Worm (Caenorhabditis elegans) whole organism, mixed stage, embryonic: Measurements from ENCODE around the gene C24F3.2.
A peak's percentile ranks its signal among the peaks of the same experiment; 100 is the strongest.

Experiments
- M03D4.4 ChIP-seq: sonication (generic microtip); optimal IDR thresholded peaks from 2 replicates; lab custom pipeline; 2017; ENCODE audit warnings: mild to moderate bottlenecking, missing genetic modification characterization, missing compliant biosample characterization
- bed-3 ChIP-seq: fragments of 200-800 bp; sonication (Bioruptor generic); optimal IDR thresholded peaks from 3 replicates; lab custom pipeline; 2018; ENCODE audit warnings: mild to moderate bottlenecking, missing genetic modification characterization, moderate library complexity, missing compliant biosample characterization
- blmp-1 ChIP-seq: fragments of 150-350 bp; optimal IDR thresholded peaks from 2 replicates; lab custom pipeline; 2014; ENCODE audit warnings: missing biosample characterization, missing genetic modification characterization
- ceh-39 ChIP-seq: fragments of 150-350 bp; optimal IDR thresholded peaks from 2 replicates; lab custom pipeline; 2014; ENCODE audit warnings: missing biosample characterization, missing genetic modification characterization
- ceh-43 ChIP-seq: fragments of 200-800 bp; sonication (Bioruptor generic); optimal IDR thresholded peaks from 2 replicates; lab custom pipeline; 2018; ENCODE audit warnings: mild to moderate bottlenecking, missing genetic modification characterization, moderate library complexity, missing compliant biosample characterization
- ceh-83 ChIP-seq: fragments of 200-800 bp; sonication (Bioruptor generic); optimal IDR thresholded peaks from 2 replicates; lab custom pipeline; 2018; ENCODE audit warnings: mild to moderate bottlenecking, missing genetic modification characterization, missing compliant biosample characterization
- ces-1 ChIP-seq: fragments of 150-350 bp; optimal IDR thresholded peaks from 2 replicates; lab custom pipeline; 2014; ENCODE audit warnings: missing biosample characterization, missing genetic modification reagents, missing genetic modification characterization
- cnd-1 ChIP-seq: fragments of 200-800 bp; sonication (Bioruptor generic); optimal IDR thresholded peaks from 2 replicates; lab custom pipeline; 2018; ENCODE audit warnings: mild to moderate bottlenecking, missing genetic modification characterization, missing compliant biosample characterization
- drap-1 ChIP-seq: fragments of 200-800 bp; sonication (Bioruptor generic); optimal IDR thresholded peaks from 3 replicates; lab custom pipeline; 2018; ENCODE audit warnings: mild to moderate bottlenecking, missing genetic modification characterization, missing compliant biosample characterization
- elt-1 ChIP-seq: sonication (generic microtip); optimal IDR thresholded peaks from 2 replicates; lab custom pipeline; 2017; ENCODE audit warnings: missing genetic modification characterization, mild to moderate bottlenecking, missing compliant biosample characterization, antibody characterized with exemption, moderate library complexity, borderline replicate concordance; ENCODE audit not compliant: insufficient read depth
- elt-3 ChIP-seq: fragments of 150-350 bp; optimal IDR thresholded peaks from 2 replicates; lab custom pipeline; 2014; ENCODE audit warnings: missing biosample characterization, missing genetic modification characterization
- flh-1 ChIP-seq: fragments of 200-800 bp; sonication (Bioruptor generic); optimal IDR thresholded peaks from 2 replicates; lab custom pipeline; 2018; ENCODE audit warnings: mild to moderate bottlenecking, missing genetic modification characterization, moderate library complexity, missing compliant biosample characterization
- ham-2 ChIP-seq: fragments of 200-800 bp; sonication (Bioruptor generic); optimal IDR thresholded peaks from 2 replicates; lab custom pipeline; 2018; ENCODE audit warnings: mild to moderate bottlenecking, missing genetic modification characterization, missing compliant biosample characterization
- hlh-1 ChIP-seq: fragments of 150-350 bp; optimal IDR thresholded peaks from 2 replicates; lab custom pipeline; 2014; ENCODE audit warnings: missing biosample characterization, missing genetic modification reagents, missing genetic modification characterization
- lin-13 ChIP-seq: fragments of 150-350 bp; optimal IDR thresholded peaks from 2 replicates; lab custom pipeline; 2014; ENCODE audit warnings: missing biosample characterization, missing genetic modification characterization
- lin-32 ChIP-seq: fragments of 200-800 bp; sonication (Bioruptor generic); optimal IDR thresholded peaks from 2 replicates; lab custom pipeline; 2018; ENCODE audit warnings: mild to moderate bottlenecking, missing genetic modification characterization, missing compliant biosample characterization
- lsy-2 ChIP-seq: fragments of 150-350 bp; optimal IDR thresholded peaks from 2 replicates; lab custom pipeline; 2014; ENCODE audit warnings: missing biosample characterization, missing genetic modification characterization
- mab-5 ChIP-seq: fragments of 150-350 bp; optimal IDR thresholded peaks from 2 replicates; lab custom pipeline; 2014; ENCODE audit warnings: missing biosample characterization, missing genetic modification characterization
- mep-1 ChIP-seq: fragments of 150-350 bp; optimal IDR thresholded peaks from 2 replicates; lab custom pipeline; 2017; ENCODE audit warnings: missing biosample characterization, missing genetic modification reagents, missing genetic modification characterization, inconsistent platforms
- mls-2 ChIP-seq: sonication (generic microtip); optimal IDR thresholded peaks from 2 replicates; lab custom pipeline; 2016; ENCODE audit warnings: mild to moderate bottlenecking, missing genetic modification characterization, moderate library complexity, missing compliant biosample characterization
- nhr-12 ChIP-seq: fragments of 150-350 bp; optimal IDR thresholded peaks from 2 replicates; lab custom pipeline; 2014; ENCODE audit warnings: missing biosample characterization, missing genetic modification characterization
- nhr-2 ChIP-seq: fragments of 150-350 bp; optimal IDR thresholded peaks from 2 replicates; lab custom pipeline; 2014; ENCODE audit warnings: missing biosample characterization, missing genetic modification characterization
- nhr-237 ChIP-seq: fragments of 150-350 bp; optimal IDR thresholded peaks from 2 replicates; lab custom pipeline; 2014; ENCODE audit warnings: missing biosample characterization, missing genetic modification characterization
- nhr-28 ChIP-seq: fragments of 150-350 bp; optimal IDR thresholded peaks from 2 replicates; lab custom pipeline; 2014; ENCODE audit warnings: missing biosample characterization, missing genetic modification characterization
- nhr-76 ChIP-seq: sonication (generic microtip); optimal IDR thresholded peaks from 2 replicates; lab custom pipeline; 2017; ENCODE audit warnings: missing biosample characterization, missing genetic modification characterization
- pha-4 ChIP-seq: fragments of 150-350 bp; optimal IDR thresholded peaks from 2 replicates; lab custom pipeline; 2018; ENCODE audit warnings: missing biosample characterization, missing genetic modification reagents, missing genetic modification characterization
- sem-2 ChIP-seq: fragments of 200-800 bp; sonication (Bioruptor generic); optimal IDR thresholded peaks from 2 replicates; lab custom pipeline; 2018; ENCODE audit warnings: mild to moderate bottlenecking, missing genetic modification characterization, missing compliant biosample characterization
- snpc-4 ChIP-seq: fragments of 150-350 bp; optimal IDR thresholded peaks from 2 replicates; lab custom pipeline; 2014; ENCODE audit warnings: missing biosample characterization, missing genetic modification characterization
- sptf-1 ChIP-seq: sonication (generic microtip); optimal IDR thresholded peaks from 2 replicates; lab custom pipeline; 2017; ENCODE audit warnings: mild to moderate bottlenecking, missing genetic modification characterization, moderate library complexity, missing compliant biosample characterization
- tbx-8 ChIP-seq: fragments of 200-800 bp; sonication (Bioruptor generic); optimal IDR thresholded peaks from 2 replicates; lab custom pipeline; 2018; ENCODE audit warnings: mild to moderate bottlenecking, missing genetic modification characterization, moderate library complexity, missing compliant biosample characterization
- unc-120 ChIP-seq: sonication (generic microtip); optimal IDR thresholded peaks from 2 replicates; lab custom pipeline; 2017; ENCODE audit warnings: missing genetic modification characterization, missing compliant biosample characterization; ENCODE audit not compliant: poor library complexity, severe bottlenecking
- unc-39 ChIP-seq: fragments of 150-350 bp; optimal IDR thresholded peaks from 2 replicates; lab custom pipeline; 2014; ENCODE audit warnings: missing biosample characterization, missing genetic modification characterization
- unc-62 ChIP-seq: fragments of 150-350 bp; optimal IDR thresholded peaks from 2 replicates; lab custom pipeline; 2014; ENCODE audit warnings: missing biosample characterization, missing genetic modification reagents, missing genetic modification characterization
- zip-8 ChIP-seq: fragments of 150-350 bp; optimal IDR thresholded peaks from 2 replicates; lab custom pipeline; 2014; ENCODE audit warnings: missing biosample characterization, missing genetic modification characterization
- ztf-11 ChIP-seq: fragments of 150-350 bp; optimal IDR thresholded peaks from 2 replicates; lab custom pipeline; 2014; ENCODE audit warnings: missing biosample characterization, missing genetic modification characterization

Gene C24F3.2

ce11 chrIV:10176252-10176730 is 46.0 kb upstream of the C24F3.2 start, which contains the start of gene rack-1:
rack-1 (plus strand) TSS chrIV:10176680.
- no peak for TF ChIP-seq unc-120 (tag; lab: Kevin White, UChicago)
- peak; percentile 83 for TF ChIP-seq ces-1 (GFP tag; lab: Kevin White, UChicago)
- no peak for TF ChIP-seq drap-1
- no peak for TF ChIP-seq M03D4.4
- TF ChIP-seq hlh-1 = no peak
- no peak for TF ChIP-seq ztf-11 (tag; lab: Kevin White, UChicago)
- no peak for TF ChIP-seq mls-2 (tag; lab: Kevin White, UChicago)
- no peak for TF ChIP-seq ceh-83 (GFP tag; lab: Kevin White, UChicago)
- no peak for TF ChIP-seq elt-3
- no peak for TF ChIP-seq ceh-43 (GFP tag; lab: Kevin White, UChicago)
- no peak for TF ChIP-seq zip-8 (tag; lab: Kevin White, UChicago)
- TF ChIP-seq ceh-39 (tag; lab: Kevin White, UChicago) = peak; percentile 27
- no peak for TF ChIP-seq flh-1
- no peak for TF ChIP-seq nhr-28 (tag; lab: Kevin White, UChicago)
- TF ChIP-seq snpc-4 (tag; lab: Kevin White, UChicago) = no peak
- TF ChIP-seq elt-1 (tag; lab: Kevin White, UChicago) = no peak
- TF ChIP-seq bed-3 = no peak
- no peak for TF ChIP-seq nhr-2
- peak; percentile 59 for TF ChIP-seq lsy-2
- peak; percentile 64 for TF ChIP-seq mep-1 (tag; lab: Kevin White, UChicago)
- no peak for TF ChIP-seq sem-2 (GFP tag; lab: Kevin White, UChicago)
- TF ChIP-seq nhr-76 (tag; lab: Kevin White, UChicago) = no peak
- TF ChIP-seq sptf-1 = no peak
- TF ChIP-seq nhr-237 (tag; lab: Kevin White, UChicago) = peak; percentile 33
- no peak for TF ChIP-seq unc-39 (tag; lab: Kevin White, UChicago)
- no peak for TF ChIP-seq lin-13
- no peak for TF ChIP-seq nhr-12 (tag; lab: Kevin White, UChicago)
- TF ChIP-seq cnd-1 = no peak
- TF ChIP-seq lin-32 (GFP tag; lab: Kevin White, UChicago) = no peak
- TF ChIP-seq blmp-1 (tag; lab: Kevin White, UChicago) = no peak
- TF ChIP-seq pha-4 (tag; lab: Kevin White, UChicago) = peak; percentile 48
- peak; percentile 4 for TF ChIP-seq unc-62
- no peak for TF ChIP-seq tbx-8 (GFP tag; lab: Kevin White, UChicago)
- TF ChIP-seq ham-2 (GFP tag; lab: Kevin White, UChicago) = no peak
- TF ChIP-seq mab-5 (tag; lab: Kevin White, UChicago) = no peak

ce11 chrIV:10177779-10178178 is 44.6 kb upstream of the C24F3.2 start, which contains the start of gene mspn-1:
mspn-1 (plus strand) TSS chrIV:10177968.
- TF ChIP-seq ceh-39 (tag; lab: Kevin White, UChicago) (no peak), mep-1 (tag; lab: Kevin White, UChicago) (no peak), M03D4.4 (no peak), ces-1 (GFP tag; lab: Kevin White, UChicago) (no peak), flh-1 (no peak), zip-8 (tag; lab: Kevin White, UChicago) (no peak), unc-120 (tag; lab: Kevin White, UChicago) (no peak), lin-13 (no peak), ztf-11 (tag; lab: Kevin White, UChicago) (no peak), sptf-1 (no peak)

ce11 chrIV:10180133-10180749 is 42.1 kb upstream of the C24F3.2 start, which contains the start of gene gta-1:
gta-1 (plus strand) TSS chrIV:10180660.
- no peak for TF ChIP-seq tbx-8 (GFP tag; lab: Kevin White, UChicago)
- no peak for TF ChIP-seq elt-3
- no peak for TF ChIP-seq flh-1
- TF ChIP-seq mls-2 (tag; lab: Kevin White, UChicago) = no peak
- TF ChIP-seq hlh-1 = peak; percentile 98
- peak; percentile 44 for TF ChIP-seq unc-62
- TF ChIP-seq bed-3 = no peak
- TF ChIP-seq ceh-83 (GFP tag; lab: Kevin White, UChicago) = no peak
- TF ChIP-seq lin-13 = no peak
- no peak for TF ChIP-seq M03D4.4
- TF ChIP-seq nhr-2 = no peak
- TF ChIP-seq ztf-11 (tag; lab: Kevin White, UChicago) = no peak
- TF ChIP-seq nhr-237 (tag; lab: Kevin White, UChicago) = no peak
- TF ChIP-seq ces-1 (GFP tag; lab: Kevin White, UChicago) = peak; percentile 35
- TF ChIP-seq unc-120 (tag; lab: Kevin White, UChicago) = peak; percentile 42
- TF ChIP-seq nhr-28 (tag; lab: Kevin White, UChicago) = no peak
- TF ChIP-seq ceh-39 (tag; lab: Kevin White, UChicago) = no peak
- no peak for TF ChIP-seq cnd-1
- no peak for TF ChIP-seq snpc-4 (tag; lab: Kevin White, UChicago)
- no peak for TF ChIP-seq lsy-2
- TF ChIP-seq mab-5 (tag; lab: Kevin White, UChicago) = no peak
